Fruit fly (Drosophila melanogaster) S2 (cell line): Measurements from ENCODE around the gene CG9550.

Source experiments
- CG8478 ChIP-seq: fragments of >200 bp; optimal IDR thresholded peaks from 2 replicates; lab custom pipeline; 2018
- CTCF ChIP-seq, 2 experiments: fragments of >200 bp; optimal IDR thresholded peaks; 2 replicates each; lab custom pipeline; 2018

DNA sequence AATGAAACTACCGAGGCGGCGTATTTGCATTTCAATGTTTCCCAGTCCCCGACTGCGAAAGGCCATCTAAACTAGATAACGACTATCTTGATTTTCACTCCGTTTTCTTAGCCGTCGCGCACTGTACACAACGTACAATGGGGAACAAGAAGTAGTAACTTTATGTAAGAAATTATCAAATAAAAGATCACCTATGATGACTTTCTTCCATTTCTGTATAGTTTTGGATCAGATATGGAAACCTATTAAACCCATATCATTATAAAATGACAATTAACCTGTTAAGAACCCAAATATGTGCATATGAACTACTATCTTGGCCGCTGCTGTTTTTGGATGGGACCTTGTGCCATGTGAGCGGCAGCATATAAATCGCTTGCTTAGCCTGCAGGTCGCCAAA is 32.6 kb upstream of the CG9550 start:
- TF ChIP-seq CG8478 (lab: Kevin White, UChicago) = no peak
- TF ChIP-seq CTCF (optimal IDR thresholded peaks at IDR 0.05; lab: Kevin White, UChicago) = no peak
